Fruit fly (Drosophila melanogaster) whole organism, pupa: ENCODE data around the gene Fkbp39.

Experiments used
- CG10348 ChIP-seq: fragments of 200-800 bp; sonication (Bioruptor generic); IDR thresholded peaks from 2 replicates; pipeline ENCODE4 v1.3.6; 2022; ENCODE audit warnings: missing biosample characterization, missing genetic modification characterization
- CG12605 ChIP-seq: fragments of 200-800 bp; sonication (Bioruptor generic); IDR thresholded peaks from 2 replicates; pipeline ENCODE4 v1.3.6; 2022; ENCODE audit warnings: missing biosample characterization, missing genetic modification characterization
- CG13204 ChIP-seq: fragments of 200-800 bp; sonication (Bioruptor generic); optimal IDR thresholded peaks from 2 replicates; lab custom pipeline; 2018; ENCODE audit warnings: missing biosample characterization, mild to moderate bottlenecking, missing genetic modification characterization, moderate library complexity
- CG14655 ChIP-seq: fragments of 200-800 bp; sonication (Bioruptor generic); optimal IDR thresholded peaks from 3 replicates; lab custom pipeline; 2017; ENCODE audit warnings: mild to moderate bottlenecking, missing biosample characterization, missing genetic modification reagents, missing genetic modification characterization
- CG15710 ChIP-seq: fragments of 200-800 bp; sonication (Bioruptor generic); optimal IDR thresholded peaks from 2 replicates; lab custom pipeline; 2018; ENCODE audit warnings: missing biosample characterization, mild to moderate bottlenecking, missing genetic modification characterization, moderate library complexity
- CG17806 ChIP-seq: fragments of 200-800 bp; sonication (Bioruptor generic); optimal IDR thresholded peaks from 2 replicates; lab custom pipeline; 2018; ENCODE audit warnings: missing biosample characterization, mild to moderate bottlenecking, missing genetic modification characterization, moderate library complexity
- CG32121 ChIP-seq: fragments of 200-800 bp; sonication (Bioruptor generic); IDR thresholded peaks from 2 replicates; pipeline ENCODE4 v1.3.6; 2022; ENCODE audit warnings: missing biosample characterization, missing genetic modification characterization
- CG34367 ChIP-seq: fragments of 200-800 bp; sonication (Bioruptor generic); optimal IDR thresholded peaks from 2 replicates; lab custom pipeline; 2018; ENCODE audit warnings: missing biosample characterization, mild to moderate bottlenecking, missing genetic modification characterization
- CG4496 ChIP-seq: fragments of 200-800 bp; sonication (Bioruptor generic); IDR thresholded peaks from 3 replicates; pipeline ENCODE4 v1.3.6; 2022; ENCODE audit warnings: missing biosample characterization, missing genetic modification characterization
- CG8159 ChIP-seq: fragments of 200-800 bp; sonication (Bioruptor generic); optimal IDR thresholded peaks from 3 replicates; lab custom pipeline; 2018; ENCODE audit warnings: missing biosample characterization, mild to moderate bottlenecking, missing genetic modification characterization, moderate library complexity
- CG8301 ChIP-seq: fragments of 200-800 bp; sonication (Bioruptor generic); optimal IDR thresholded peaks from 2 replicates; lab custom pipeline; 2018; ENCODE audit warnings: missing biosample characterization, mild to moderate bottlenecking, missing genetic modification characterization
- CG9948 ChIP-seq: fragments of 200-800 bp; sonication (Bioruptor generic); optimal IDR thresholded peaks from 2 replicates; lab custom pipeline; 2018; ENCODE audit warnings: missing biosample characterization, mild to moderate bottlenecking, missing genetic modification characterization, moderate library complexity
- D1 ChIP-seq: fragments of 200-800 bp; sonication (Bioruptor generic); optimal IDR thresholded peaks from 2 replicates; lab custom pipeline; 2018; ENCODE audit warnings: missing biosample characterization, mild to moderate bottlenecking, missing genetic modification characterization, moderate library complexity
- EcR ChIP-seq: fragments of 200-800 bp; sonication (Bioruptor generic); optimal IDR thresholded peaks from 3 replicates; lab custom pipeline; 2019; ENCODE audit warnings: missing biosample characterization, missing genetic modification characterization, mild to moderate bottlenecking, moderate library complexity, missing genetic modification reagents
- Ets98B ChIP-seq: fragments of 200-800 bp; sonication (Bioruptor generic); IDR thresholded peaks from 2 replicates; pipeline ENCODE4 v1.3.6; 2022; ENCODE audit warnings: missing biosample characterization, missing genetic modification characterization
- Pif1A ChIP-seq: fragments of 200-800 bp; sonication (Bioruptor generic); optimal IDR thresholded peaks from 3 replicates; lab custom pipeline; 2016; ENCODE audit warnings: missing biosample characterization, missing genetic modification characterization
- Pif1B ChIP-seq: fragments of 200-800 bp; sonication (Bioruptor generic); optimal IDR thresholded peaks from 3 replicates; lab custom pipeline; 2016; ENCODE audit warnings: missing biosample characterization, missing genetic modification characterization
- Snoo ChIP-seq: fragments of 200-800 bp; sonication (Bioruptor generic); optimal IDR thresholded peaks from 3 replicates; lab custom pipeline; 2017; ENCODE audit warnings: missing biosample characterization, mild to moderate bottlenecking, missing genetic modification characterization, inconsistent platforms
- fd96Ca ChIP-seq: fragments of 200-800 bp; sonication (Bioruptor generic); IDR thresholded peaks from 3 replicates; pipeline ENCODE4 v1.3.6; 2022; ENCODE audit warnings: missing biosample characterization, missing genetic modification characterization
- gl ChIP-seq: fragments of 200-800 bp; sonication (Bioruptor generic); optimal IDR thresholded peaks from 2 replicates; lab custom pipeline; 2018; ENCODE audit warnings: missing biosample characterization, mild to moderate bottlenecking, missing genetic modification characterization
- rn ChIP-seq: fragments of 200-800 bp; sonication (Bioruptor generic); IDR thresholded peaks from 2 replicates; pipeline ENCODE4 v1.3.6; 2022; ENCODE audit warnings: missing biosample characterization, missing genetic modification characterization

The Fkbp39 gene

DNA sequence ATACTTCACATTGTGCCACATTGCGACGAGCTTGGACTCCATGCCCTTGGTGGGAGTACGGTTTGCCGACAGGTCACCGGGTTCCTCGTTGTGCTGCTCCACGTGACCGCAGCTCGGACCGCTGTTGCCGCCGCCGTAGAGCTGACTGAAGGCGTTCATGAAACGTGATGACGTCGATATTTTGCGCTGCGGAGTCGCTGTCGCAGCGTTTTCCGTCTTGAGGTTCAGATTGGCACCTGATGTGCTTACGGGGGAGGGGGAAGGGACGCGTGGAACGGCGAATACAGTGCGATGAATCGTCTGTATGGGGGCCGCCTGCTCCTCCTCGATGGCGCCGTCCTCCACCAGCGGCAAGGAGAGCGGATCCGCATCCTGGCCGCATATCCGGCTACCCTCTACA, 23.2 kb upstream of the Fkbp39 start:
- TF ChIP-seq CG14655 (GFP tag; lab: Kevin White, UChicago) (no peak), CG9948 (tag; lab: Kevin White, UChicago) (no peak), CG34367 (tag; lab: Kevin White, UChicago) (no peak), CG10348 (no peak), Ets98B (GFP tag; lab: Robert Waterston, UW) (no peak), CG32121 (GFP tag; lab: Robert Waterston, UW) (no peak), gl (no peak), Pif1B (GFP tag; lab: Kevin White, UChicago) (no peak), fd96Ca (GFP tag; lab: Robert Waterston, UW) (no peak), D1 (no peak)

dm6 chr3R:15354019-15354418, 21.1 kb upstream of the Fkbp39 start:
- TF ChIP-seq CG8301, result no peak
- TF ChIP-seq CG15710, result no peak
- TF ChIP-seq CG34367 (tag; lab: Kevin White, UChicago), result no peak
- TF ChIP-seq CG17806 (tag; lab: Kevin White, UChicago), result no peak
- no peak for TF ChIP-seq CG13204 (GFP tag; lab: Kevin White, UChicago)
- TF ChIP-seq CG32121 (GFP tag; lab: Robert Waterston, UW), result no peak
- TF ChIP-seq fd96Ca (GFP tag; lab: Robert Waterston, UW), result no peak
- TF ChIP-seq CG4496 (GFP tag; lab: Robert Waterston, UW), result no peak
- TF ChIP-seq CG10348, result no peak
- TF ChIP-seq gl, result no peak
- no peak for TF ChIP-seq Ets98B (GFP tag; lab: Robert Waterston, UW)
- no peak for TF ChIP-seq CG12605 (GFP tag; lab: Robert Waterston, UW)
- TF ChIP-seq CG14655 (GFP tag; lab: Kevin White, UChicago), result no peak
- TF ChIP-seq rn, result no peak
- TF ChIP-seq CG8159 (tag; lab: Kevin White, UChicago), result no peak
- no peak for TF ChIP-seq EcR (GFP tag; lab: Kevin White, UChicago)
- TF ChIP-seq D1, result no peak
- TF ChIP-seq Pif1A (GFP tag; lab: Kevin White, UChicago), result no peak
- TF ChIP-seq Pif1B (GFP tag; lab: Kevin White, UChicago), result no peak
- TF ChIP-seq, all 21 proteins: peak for 0

- TF ChIP-seq CG13204 (GFP tag; lab: Kevin White, UChicago) (no peak), CG14655 (GFP tag; lab: Kevin White, UChicago) (no peak), CG15710 (peak; percentile 39), CG8301 (no peak), CG17806 (tag; lab: Kevin White, UChicago) (peak; percentile 15), Snoo (peak; percentile 28), CG9948 (tag; lab: Kevin White, UChicago) (peak; percentile 6), EcR (GFP tag; lab: Kevin White, UChicago) (peak; percentile 9), CG32121 (GFP tag; lab: Robert Waterston, UW) (0 out of 2 replicates have a peak, but pooled peaks have one; percentile 13), CG8159 (tag; lab: Kevin White, UChicago) (no peak)
- TF ChIP-seq, all 21 proteins: peak for 6
Measured at dm6 chr3R:15350993-15351426, 18.1 kb upstream of the Fkbp39 start, which contains the start of the genes Trs33 and Tmtc4. Gene Trs33, minus strand, starts transcription at chr3R:15350995. Gene Tmtc4, plus strand, starts transcription at chr3R:15351225.

dm6 chr3R:15347822-15348221, 14.9 kb upstream of the Fkbp39 start, which contains the start of the genes CG42726 and CG42727:
Gene CG42726, plus strand, starts transcription at chr3R:15348048.
Gene CG42727, plus strand, starts transcription at chr3R:15348048.
- peak; percentile 63; the same call in 2 of the 3 replicates for TF ChIP-seq CG4496 (GFP tag; lab: Robert Waterston, UW)
- TF ChIP-seq CG32121 (GFP tag; lab: Robert Waterston, UW), result peak; percentile 49; the same call in 1 of the 2 replicates
- peak; percentile 49 for TF ChIP-seq CG15710
- no peak for TF ChIP-seq CG12605 (GFP tag; lab: Robert Waterston, UW)
- peak; percentile 31; the same call in 1 of the 3 replicates for TF ChIP-seq fd96Ca (GFP tag; lab: Robert Waterston, UW)
- TF ChIP-seq Snoo, result peak; percentile 44
- no peak for TF ChIP-seq CG13204 (GFP tag; lab: Kevin White, UChicago)
- no peak for TF ChIP-seq EcR (GFP tag; lab: Kevin White, UChicago)
- no peak for TF ChIP-seq CG8159 (tag; lab: Kevin White, UChicago)
- no peak for TF ChIP-seq CG10348
- no peak for TF ChIP-seq CG14655 (GFP tag; lab: Kevin White, UChicago)
- TF ChIP-seq Ets98B (GFP tag; lab: Robert Waterston, UW), result peak; percentile 18; the same call in 1 of the 2 replicates
- no peak for TF ChIP-seq CG8301
- peak; percentile 17 for TF ChIP-seq CG9948 (tag; lab: Kevin White, UChicago)
- TF ChIP-seq rn, result no peak
- peak; percentile 39 for TF ChIP-seq CG17806 (tag; lab: Kevin White, UChicago)
- peak; percentile 4 for TF ChIP-seq CG34367 (tag; lab: Kevin White, UChicago)

- TF ChIP-seq Snoo, result no peak
- no peak for TF ChIP-seq EcR (GFP tag; lab: Kevin White, UChicago)
- no peak for TF ChIP-seq gl
- no peak for TF ChIP-seq fd96Ca (GFP tag; lab: Robert Waterston, UW)
- TF ChIP-seq CG9948 (tag; lab: Kevin White, UChicago), result no peak
- TF ChIP-seq Pif1A (GFP tag; lab: Kevin White, UChicago), result no peak
- TF ChIP-seq rn, result no peak
Measured at dm6 chr3R:15346018-15346383, 13.1 kb upstream of the Fkbp39 start, which contains the start of the genes Surf4 and CG31301. Gene Surf4, minus strand, starts transcription at chr3R:15346176. Gene CG31301, plus strand, starts transcription at chr3R:15346205.
